Fruit fly (Drosophila melanogaster) whole organism, prepupa: ENCODE data around the gene CG6071.

Source experiments
- Blimp-1 ChIP-seq: fragments of 200-800 bp; sonication (Bioruptor generic); optimal IDR thresholded peaks from 3 replicates; lab custom pipeline; 2017; ENCODE audit warnings: missing biosample characterization, missing genetic modification characterization, mild to moderate bottlenecking, moderate library complexity, missing genetic modification reagents
- CG10631 ChIP-seq: fragments of 200-800 bp; sonication (Bioruptor generic); optimal IDR thresholded peaks from 2 replicates; lab custom pipeline; 2016; ENCODE audit warnings: missing biosample characterization, missing genetic modification characterization
- CG15336 ChIP-seq: fragments of 200-800 bp; sonication (Bioruptor generic); IDR thresholded peaks from 2 replicates; pipeline ENCODE4 v1.3.6; 2022; ENCODE audit warnings: missing biosample characterization, missing genetic modification characterization
- CG1621 ChIP-seq: fragments of 200-800 bp; sonication (Bioruptor generic); optimal IDR thresholded peaks from 3 replicates; lab custom pipeline; 2018; ENCODE audit warnings: missing biosample characterization, mild to moderate bottlenecking, missing genetic modification characterization
- CG16779 ChIP-seq: fragments of 200-800 bp; sonication (Bioruptor generic); optimal IDR thresholded peaks from 3 replicates; lab custom pipeline; 2017; ENCODE audit warnings: missing biosample characterization, mild to moderate bottlenecking, missing genetic modification characterization
- CG31627 ChIP-seq: fragments of 200-800 bp; sonication (Bioruptor generic); optimal IDR thresholded peaks from 3 replicates; lab custom pipeline; 2016; ENCODE audit warnings: missing biosample characterization, missing genetic modification characterization
- CG32006 ChIP-seq: fragments of 200-800 bp; sonication (Bioruptor generic); optimal IDR thresholded peaks from 3 replicates; lab custom pipeline; 2017; ENCODE audit warnings: missing biosample characterization, mild to moderate bottlenecking, missing genetic modification characterization
- CG34406 ChIP-seq: fragments of 200-800 bp; sonication (Bioruptor generic); optimal IDR thresholded peaks from 3 replicates; lab custom pipeline; 2016; ENCODE audit warnings: missing biosample characterization, missing genetic modification characterization
- CG6276 ChIP-seq: fragments of 200-800 bp; sonication (Bioruptor generic); optimal IDR thresholded peaks from 2 replicates; lab custom pipeline; 2017; ENCODE audit warnings: missing biosample characterization, mild to moderate bottlenecking, missing genetic modification characterization
- CG6792 ChIP-seq: fragments of 200-800 bp; sonication (Bioruptor generic); optimal IDR thresholded peaks from 3 replicates; lab custom pipeline; 2016; ENCODE audit warnings: missing biosample characterization, missing genetic modification characterization
- CG6808 ChIP-seq: fragments of 200-800 bp; sonication (Bioruptor generic); optimal IDR thresholded peaks from 3 replicates; lab custom pipeline; 2017; ENCODE audit warnings: missing biosample characterization, missing genetic modification characterization, mild to moderate bottlenecking, moderate library complexity, missing genetic modification reagents
- CG6854 ChIP-seq: fragments of 200-800 bp; sonication (Bioruptor generic); optimal IDR thresholded peaks from 2 replicates; lab custom pipeline; 2017; ENCODE audit warnings: missing biosample characterization, mild to moderate bottlenecking, missing genetic modification characterization
- CG7368 ChIP-seq: fragments of 200-800 bp; sonication (Bioruptor generic); optimal IDR thresholded peaks from 3 replicates; lab custom pipeline; 2016; ENCODE audit warnings: missing biosample characterization, missing genetic modification characterization
- CG8119 ChIP-seq: fragments of 200-800 bp; sonication (Bioruptor generic); IDR thresholded peaks from 3 replicates; pipeline ENCODE4 v1.3.6; 2022; ENCODE audit warnings: missing biosample characterization, missing genetic modification characterization
- CG8319 ChIP-seq: fragments of 200-800 bp; sonication (Bioruptor generic); optimal IDR thresholded peaks from 3 replicates; lab custom pipeline; 2016; ENCODE audit warnings: missing biosample characterization, missing genetic modification characterization
- CG8632 ChIP-seq: fragments of 200-800 bp; sonication (Bioruptor generic); optimal IDR thresholded peaks from 3 replicates; lab custom pipeline; 2016; ENCODE audit warnings: missing biosample characterization, missing genetic modification characterization
- CG9139 ChIP-seq: fragments of 200-800 bp; sonication (Bioruptor generic); optimal IDR thresholded peaks from 3 replicates; lab custom pipeline; 2017; ENCODE audit warnings: missing biosample characterization, mild to moderate bottlenecking, missing genetic modification characterization
- Eip75B ChIP-seq: fragments of 200-800 bp; sonication (Bioruptor generic); optimal IDR thresholded peaks from 3 replicates; lab custom pipeline; 2016; ENCODE audit warnings: missing biosample characterization, missing genetic modification characterization
- Eip78C ChIP-seq: fragments of 200-800 bp; sonication (Bioruptor generic); peaks from one replicate; lab custom pipeline; 2016; ENCODE audit warnings: missing biosample characterization, missing genetic modification characterization
- Eip93F ChIP-seq: fragments of 200-800 bp; sonication (Bioruptor generic); optimal IDR thresholded peaks from 2 replicates; lab custom pipeline; 2016; ENCODE audit warnings: missing biosample characterization, mild to moderate bottlenecking, missing genetic modification characterization
- Ets21C ChIP-seq: fragments of 200-800 bp; sonication (Bioruptor generic); optimal IDR thresholded peaks from 3 replicates; lab custom pipeline; 2016; ENCODE audit warnings: missing biosample characterization, missing genetic modification characterization
- Ets96B ChIP-seq: fragments of 200-800 bp; optimal IDR thresholded peaks from 2 replicates; lab custom pipeline; 2019; ENCODE audit warnings: missing biosample characterization, mild to moderate bottlenecking, missing genetic modification characterization, moderate library complexity
- Hr4 ChIP-seq: fragments of 200-800 bp; sonication (Bioruptor generic); optimal IDR thresholded peaks from 3 replicates; lab custom pipeline; 2016; ENCODE audit warnings: missing biosample characterization, missing genetic modification characterization
- Lpt ChIP-seq: fragments of 200-800 bp; sonication (Bioruptor generic); optimal IDR thresholded peaks from 3 replicates; lab custom pipeline; 2016; ENCODE audit warnings: missing biosample characterization, missing genetic modification characterization
- OdsH ChIP-seq: fragments of 200-800 bp; sonication (Bioruptor generic); optimal IDR thresholded peaks from 3 replicates; lab custom pipeline; 2016; ENCODE audit warnings: missing biosample characterization, missing genetic modification characterization
- Smox ChIP-seq: fragments of 200-800 bp; sonication (Bioruptor generic); optimal IDR thresholded peaks from 3 replicates; lab custom pipeline; 2016; ENCODE audit warnings: missing biosample characterization, missing genetic modification characterization
- Sox102F ChIP-seq: fragments of 200-800 bp; sonication (Bioruptor generic); optimal IDR thresholded peaks from 2 replicates; lab custom pipeline; 2016; ENCODE audit warnings: missing biosample characterization, mild to moderate bottlenecking, missing genetic modification characterization
- Sox14 ChIP-seq: fragments of 200-800 bp; sonication (Bioruptor generic); optimal IDR thresholded peaks from 3 replicates; lab custom pipeline; 2016; ENCODE audit warnings: missing biosample characterization, missing genetic modification characterization
- achi ChIP-seq: fragments of 200-800 bp; sonication (Bioruptor generic); optimal IDR thresholded peaks from 3 replicates; lab custom pipeline; 2016; ENCODE audit warnings: missing biosample characterization, missing genetic modification characterization
- acj6 ChIP-seq: fragments of 200-800 bp; sonication (Bioruptor generic); optimal IDR thresholded peaks from 3 replicates; lab custom pipeline; 2016; ENCODE audit warnings: missing biosample characterization, missing genetic modification characterization
- cyc ChIP-seq: fragments of 200-800 bp; sonication (Bioruptor generic); optimal IDR thresholded peaks from 3 replicates; lab custom pipeline; 2016; ENCODE audit warnings: missing biosample characterization, missing genetic modification characterization
- dac ChIP-seq: fragments of 200-800 bp; sonication (Bioruptor generic); optimal IDR thresholded peaks from 2 replicates; lab custom pipeline; 2017; ENCODE audit warnings: missing biosample characterization, mild to moderate bottlenecking, missing genetic modification characterization
- dsx ChIP-seq: fragments of 200-800 bp; optimal IDR thresholded peaks from 3 replicates; lab custom pipeline; 2019; ENCODE audit warnings: missing biosample characterization, mild to moderate bottlenecking, missing genetic modification characterization, moderate library complexity; ENCODE audit not compliant: poor library complexity, severe bottlenecking
- eg ChIP-seq: fragments of 200-800 bp; sonication (Bioruptor generic); IDR thresholded peaks from 3 replicates; pipeline ENCODE4 v1.3.6; 2022; ENCODE audit warnings: missing biosample characterization, missing genetic modification characterization
- esn ChIP-seq: fragments of 200-800 bp; sonication (Bioruptor generic); optimal IDR thresholded peaks from 2 replicates; lab custom pipeline; 2016; ENCODE audit warnings: missing biosample characterization, mild to moderate bottlenecking, missing genetic modification characterization, moderate library complexity
- fd85E ChIP-seq: fragments of 200-800 bp; sonication (Bioruptor generic); optimal IDR thresholded peaks from 3 replicates; lab custom pipeline; 2016; ENCODE audit warnings: missing biosample characterization, missing genetic modification characterization
- fkh ChIP-seq: fragments of 200-800 bp; sonication (Bioruptor generic); optimal IDR thresholded peaks from 3 replicates; lab custom pipeline; 2017; ENCODE audit warnings: missing biosample characterization, mild to moderate bottlenecking, missing genetic modification characterization, moderate library complexity
- pdm3 ChIP-seq: fragments of 200-800 bp; sonication (Bioruptor generic); optimal IDR thresholded peaks from 3 replicates; lab custom pipeline; 2016; ENCODE audit warnings: missing biosample characterization, missing genetic modification characterization
- salr ChIP-seq, 2 experiments: fragments of 200-800 bp; sonication (Bioruptor generic); optimal IDR thresholded peaks; 3 replicates each; lab custom pipeline; 2016 to 2018; ENCODE audit warnings: missing biosample characterization in 2 of 2, missing genetic modification characterization in 2 of 2, mild to moderate bottlenecking in 1 of 2
- spab ChIP-seq: fragments of 200-800 bp; sonication (Bioruptor generic); optimal IDR thresholded peaks from 2 replicates; lab custom pipeline; 2017; ENCODE audit warnings: missing biosample characterization, mild to moderate bottlenecking, missing genetic modification characterization, missing genetic modification reagents
- ss ChIP-seq, 2 experiments: fragments of 200-800 bp; sonication (Bioruptor generic); optimal IDR thresholded peaks; 2 replicates in 1 of 2; 3 replicates in 1 of 2; lab custom pipeline; 2017 to 2018; ENCODE audit warnings: mild to moderate bottlenecking in 2 of 2, missing biosample characterization in 2 of 2, missing genetic modification characterization in 2 of 2, moderate library complexity in 1 of 2
- svp ChIP-seq: fragments of 200-800 bp; sonication (Bioruptor generic); peaks from one replicate; lab custom pipeline; 2016; ENCODE audit warnings: missing biosample characterization, missing genetic modification characterization
- topi ChIP-seq: fragments of 200-800 bp; sonication (Bioruptor generic); optimal IDR thresholded peaks from 3 replicates; lab custom pipeline; 2016; ENCODE audit warnings: missing biosample characterization, missing genetic modification characterization
- vri ChIP-seq: fragments of 200-800 bp; sonication (Bioruptor generic); optimal IDR thresholded peaks from 3 replicates; lab custom pipeline; 2016; ENCODE audit warnings: missing biosample characterization, mild to moderate bottlenecking, missing genetic modification characterization

The CG6071 gene

DNA sequence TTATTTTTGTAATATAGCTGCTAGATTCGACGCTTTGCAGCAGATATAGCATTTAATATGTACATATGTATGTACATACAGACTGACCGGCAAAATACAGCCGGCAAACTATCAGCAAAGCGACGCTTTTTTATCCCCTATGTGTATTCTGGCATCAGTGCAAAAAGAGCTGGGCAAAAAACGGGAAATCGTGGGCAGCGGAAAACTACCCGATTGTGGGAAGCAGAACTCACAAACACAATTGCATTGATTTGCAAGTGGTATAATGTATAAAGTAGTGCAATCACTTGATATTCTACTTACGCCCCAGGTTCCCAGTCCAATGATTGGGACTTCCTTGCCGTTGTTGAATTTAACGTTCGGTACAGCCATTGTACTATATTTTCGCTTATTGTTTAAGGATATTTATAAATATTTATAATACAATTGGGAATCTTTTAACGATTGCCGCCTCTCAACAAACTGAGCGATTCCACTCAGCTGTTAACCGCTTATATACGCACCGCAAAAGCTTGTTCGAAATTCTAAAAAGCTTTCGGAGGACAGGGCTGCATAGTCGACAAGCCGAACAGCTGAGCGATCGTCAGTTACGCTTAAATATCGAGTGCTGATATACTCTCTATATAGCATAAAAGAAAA, 22.5 kb downstream of the CG6071 start (continued):
- TF ChIP-seq fd85E (no peak), OdsH (GFP tag; lab: Kevin White, UChicago) (no peak), CG6276 (GFP tag; lab: Kevin White, UChicago) (no peak), CG7368 (no peak), topi (GFP tag; lab: Kevin White, UChicago) (peak; percentile 12), CG34406 (GFP tag; lab: Kevin White, UChicago) (no peak), Ets96B (tag; lab: Kevin White, UChicago) (no peak), Blimp-1 (GFP tag; lab: Kevin White, UChicago) (no peak), CG1621 (tag; lab: Kevin White, UChicago) (no peak), CG32006 (GFP tag; lab: Kevin White, UChicago) (no peak), spab (GFP tag; lab: Kevin White, UChicago) (no peak), CG6808 (GFP tag; lab: Kevin White, UChicago) (peak; percentile 17), salr (GFP tag; optimal IDR thresholded peaks at IDR 0.05; lab: Kevin White, UChicago) (no peak), acj6 (GFP tag; lab: Kevin White, UChicago) (no peak), CG16779 (peak; percentile 4), CG9139 (peak; percentile 18), Lpt (GFP tag; lab: Kevin White, UChicago) (no peak), Eip93F (GFP tag; lab: Kevin White, UChicago) (peak; percentile 64), Eip78C (GFP tag; lab: Kevin White, UChicago) (peak; percentile 66), achi (GFP tag; lab: Kevin White, UChicago) (no peak), ss (GFP tag; optimal IDR thresholded peaks at IDR 0.05; lab: Kevin White, UChicago) (peak; percentile 42 to 53), Hr4 (GFP tag; lab: Kevin White, UChicago) (no peak), CG6854 (GFP tag; lab: Kevin White, UChicago) (peak; percentile 48), CG10631 (GFP tag; lab: Kevin White, UChicago) (no peak), Eip75B (GFP tag; lab: Kevin White, UChicago) (no peak), fkh (GFP tag; lab: Kevin White, UChicago) (no peak), CG8319 (GFP tag; lab: Kevin White, UChicago) (no peak), pdm3 (GFP tag; lab: Kevin White, UChicago) (no peak), Smox (GFP tag; lab: Kevin White, UChicago) (no peak), Sox102F (no peak), dac (no peak), CG8119 (no peak; the same call in 2 of the 3 replicates), vri (peak; percentile 3), dsx (GFP tag; lab: Kevin White, UChicago) (peak; percentile 35)

DNA sequence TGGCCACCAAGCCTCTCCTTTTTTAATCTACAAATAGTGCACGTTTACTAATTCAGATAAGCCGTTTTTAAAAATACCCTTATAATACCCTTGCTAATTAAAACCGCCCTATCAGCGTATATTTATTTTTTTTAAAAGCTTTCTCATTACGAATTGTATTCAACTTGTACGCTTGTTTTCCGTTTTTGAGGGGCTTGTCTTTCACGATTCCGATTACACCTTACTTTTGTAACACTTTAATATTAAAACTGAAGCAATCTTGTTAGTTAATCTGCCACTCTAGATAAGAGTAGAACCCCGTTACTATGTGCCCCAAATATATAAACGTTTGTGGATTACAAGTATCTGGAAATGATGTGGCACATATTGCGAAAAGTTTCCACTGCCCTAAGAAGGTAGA, 23.1 kb downstream of the CG6071 start:
- TF ChIP-seq vri (no peak), CG16779 (no peak), CG6808 (GFP tag; lab: Kevin White, UChicago) (no peak), esn (GFP tag; lab: Kevin White, UChicago) (no peak), CG15336 (no peak), CG8632 (GFP tag; lab: Kevin White, UChicago) (no peak), CG6792 (GFP tag; lab: Kevin White, UChicago) (no peak), Lpt (GFP tag; lab: Kevin White, UChicago) (no peak), eg (GFP tag; lab: Robert Waterston, UW) (no peak), Sox102F (no peak), CG31627 (GFP tag; lab: Kevin White, UChicago) (no peak), svp (GFP tag; lab: Kevin White, UChicago) (no peak), Sox14 (GFP tag; lab: Kevin White, UChicago) (no peak), CG6854 (GFP tag; lab: Kevin White, UChicago) (no peak), Ets21C (GFP tag; lab: Kevin White, UChicago) (no peak), Smox (GFP tag; lab: Kevin White, UChicago) (no peak), CG6276 (GFP tag; lab: Kevin White, UChicago) (no peak), cyc (GFP tag; lab: Kevin White, UChicago) (no peak)
